Fruit fly (Drosophila melanogaster) whole organism, embryonic: ENCODE measurements around the gene CG42876.
A peak's percentile ranks its signal among the peaks of the same experiment; 100 is the strongest.

ENCODE experiments used
- B-H2 ChIP-seq: fragments of 200-800 bp; sonication (Bioruptor generic); optimal IDR thresholded peaks from 2 replicates; lab custom pipeline; 2018; ENCODE audit warnings: missing biosample characterization, mild to moderate bottlenecking, missing genetic modification characterization
- Bgb ChIP-seq: fragments of 200-800 bp; sonication (Bioruptor generic); IDR thresholded peaks from 2 replicates; pipeline ENCODE4 v1.3.6; 2022; ENCODE audit warnings: missing biosample characterization, missing genetic modification characterization; ENCODE audit not compliant: partially characterized antibody
- Bteb2 ChIP-seq: fragments of 200-800 bp; sonication (Bioruptor generic); optimal IDR thresholded peaks from 2 replicates; lab custom pipeline; 2016; ENCODE audit warnings: missing biosample characterization, missing genetic modification characterization
- CG10565 ChIP-seq: fragments of 200-800 bp; sonication (Bioruptor generic); optimal IDR thresholded peaks from 3 replicates; lab custom pipeline; 2016; ENCODE audit warnings: missing biosample characterization, mild to moderate bottlenecking, missing genetic modification characterization
- CG11560 ChIP-seq: fragments of 200-800 bp; sonication (Bioruptor generic); IDR thresholded peaks from 3 replicates; pipeline ENCODE4 v1.3.6; 2022; ENCODE audit warnings: missing biosample characterization, missing genetic modification characterization
- CG13287 ChIP-seq: fragments of 200-800 bp; sonication (Bioruptor generic); IDR thresholded peaks from 2 replicates; pipeline ENCODE4 v1.3.6; 2022; ENCODE audit warnings: missing biosample characterization, missing genetic modification characterization; ENCODE audit not compliant: partially characterized antibody
- CG13296 ChIP-seq: fragments of 200-800 bp; sonication (Bioruptor generic); optimal IDR thresholded peaks from 3 replicates; lab custom pipeline; 2018; ENCODE audit warnings: missing biosample characterization, mild to moderate bottlenecking, missing genetic modification characterization
- CG14014 ChIP-seq: fragments of 200-800 bp; sonication (Bioruptor generic); IDR thresholded peaks from 2 replicates; pipeline ENCODE4 v1.3.6; 2022; ENCODE audit warnings: missing biosample characterization, missing genetic modification characterization
- CG14860 ChIP-seq: fragments of 200-800 bp; sonication (Bioruptor generic); IDR thresholded peaks from 3 replicates; pipeline ENCODE4 v1.3.6; 2022; ENCODE audit warnings: missing biosample characterization, missing genetic modification characterization; ENCODE audit not compliant: partially characterized antibody
- CG15601 ChIP-seq: fragments of 200-800 bp; sonication (Bioruptor generic); optimal IDR thresholded peaks from 3 replicates; lab custom pipeline; 2019; ENCODE audit warnings: missing biosample characterization, mild to moderate bottlenecking, missing genetic modification characterization, moderate library complexity
- CG17359 ChIP-seq: fragments of 200-800 bp; sonication (Bioruptor generic); optimal IDR thresholded peaks from 3 replicates; lab custom pipeline; 2018; ENCODE audit warnings: missing biosample characterization, mild to moderate bottlenecking, missing genetic modification characterization, moderate library complexity
- CG17612 ChIP-seq: fragments of 200-800 bp; sonication (Bioruptor generic); IDR thresholded peaks from 2 replicates; pipeline ENCODE4 v1.3.6; 2022; ENCODE audit warnings: missing biosample characterization, missing genetic modification characterization
- CG2116 ChIP-seq: fragments of 200-800 bp; sonication (Bioruptor generic); optimal IDR thresholded peaks from 3 replicates; lab custom pipeline; 2018; ENCODE audit warnings: missing biosample characterization, mild to moderate bottlenecking, missing genetic modification characterization
- CG32772 ChIP-seq: fragments of 200-800 bp; sonication (Bioruptor generic); IDR thresholded peaks from 2 replicates; pipeline ENCODE4 v1.3.6; 2022; ENCODE audit warnings: missing biosample characterization, missing genetic modification characterization
- CG3995 ChIP-seq: fragments of 200-800 bp; sonication (Bioruptor generic); optimal IDR thresholded peaks from 3 replicates; lab custom pipeline; 2016; ENCODE audit warnings: missing biosample characterization, missing genetic modification characterization
- CG6689 ChIP-seq: fragments of 200-800 bp; sonication (Bioruptor generic); IDR thresholded peaks from 2 replicates; pipeline ENCODE4 v1.3.6; 2022; ENCODE audit warnings: missing biosample characterization, missing genetic modification characterization
- CG8290 ChIP-seq, 3 experiments: fragments of 200-800 bp; sonication (Bioruptor generic); optimal IDR thresholded peaks; 2 replicates each; lab custom pipeline; 2016 to 2019; ENCODE audit warnings: missing biosample characterization in 3 of 3, missing genetic modification characterization in 3 of 3, mild to moderate bottlenecking in 2 of 3, moderate library complexity in 1 of 3
- CG8765 ChIP-seq: fragments of 200-800 bp; sonication (Bioruptor generic); IDR thresholded peaks from 2 replicates; pipeline ENCODE4 v1.3.6; 2022; ENCODE audit warnings: missing biosample characterization, missing genetic modification characterization
- CTCF ChIP-seq: fragments of 200-800 bp; sonication (Bioruptor generic); optimal IDR thresholded peaks from 2 replicates; lab custom pipeline; 2017; ENCODE audit warnings: missing biosample characterization, mild to moderate bottlenecking, missing genetic modification characterization, moderate library complexity
- Camta ChIP-seq: fragments of 200-800 bp; sonication (Bioruptor generic); optimal IDR thresholded peaks from 2 replicates; lab custom pipeline; 2016; ENCODE audit warnings: missing biosample characterization, missing genetic modification characterization
- E2f2 ChIP-seq: fragments of 200-800 bp; sonication (Bioruptor generic); IDR thresholded peaks from 2 replicates; pipeline ENCODE4 v1.3.6; 2022; ENCODE audit warnings: missing biosample characterization, missing genetic modification characterization
- Fer3 ChIP-seq: fragments of 200-800 bp; sonication (Bioruptor generic); optimal IDR thresholded peaks from 2 replicates; lab custom pipeline; 2018; ENCODE audit warnings: missing biosample characterization, mild to moderate bottlenecking, missing genetic modification characterization, moderate library complexity
- HLH3B ChIP-seq: fragments of 200-800 bp; sonication (Bioruptor generic); IDR thresholded peaks from 2 replicates; pipeline ENCODE4 v1.3.6; 2022; ENCODE audit warnings: missing biosample characterization, missing genetic modification characterization
- Med ChIP-seq: fragments of 200-800 bp; sonication (Bioruptor generic); peaks from one replicate; lab custom pipeline; 2016; ENCODE audit warnings: missing biosample characterization, missing genetic modification characterization, mild to moderate bottlenecking, inconsistent platforms, moderate library complexity
- NFAT ChIP-seq: fragments of 200-800 bp; sonication (Bioruptor generic); IDR thresholded peaks from 2 replicates; pipeline ENCODE4 v1.3.6; 2022; ENCODE audit warnings: missing biosample characterization, missing genetic modification characterization
- Rfx ChIP-seq: fragments of 200-800 bp; sonication (Bioruptor generic); IDR thresholded peaks from 2 replicates; pipeline ENCODE4 v1.3.6; 2022; ENCODE audit warnings: missing biosample characterization, missing genetic modification characterization
- Scr ChIP-seq: fragments of 200-800 bp; sonication (Bioruptor generic); IDR thresholded peaks from 2 replicates; pipeline ENCODE4 v1.3.6; 2022; ENCODE audit warnings: missing biosample characterization, missing genetic modification characterization; ENCODE audit not compliant: partially characterized antibody
- Side ChIP-seq: fragments of 200-800 bp; sonication (Bioruptor generic); optimal IDR thresholded peaks from 2 replicates; lab custom pipeline; 2016; ENCODE audit warnings: missing biosample characterization, missing genetic modification characterization
- Sry-δ ChIP-seq: fragments of 200-800 bp; sonication (Bioruptor generic); optimal IDR thresholded peaks from 2 replicates; lab custom pipeline; 2016; ENCODE audit warnings: missing biosample characterization, missing genetic modification characterization
- Xrp1 ChIP-seq: fragments of 200-800 bp; sonication (Bioruptor generic); IDR thresholded peaks from 2 replicates; pipeline ENCODE4 v1.3.6; 2022; ENCODE audit warnings: missing biosample characterization, missing genetic modification characterization
- YL-1 ChIP-seq: fragments of 200-800 bp; sonication (Bioruptor generic); optimal IDR thresholded peaks from 3 replicates; lab custom pipeline; 2017; ENCODE audit warnings: missing biosample characterization, mild to moderate bottlenecking, missing genetic modification characterization
- amos ChIP-seq: fragments of 200-800 bp; sonication (Bioruptor generic); IDR thresholded peaks from 2 replicates; pipeline ENCODE4 v1.3.6; 2022; ENCODE audit warnings: missing biosample characterization, missing genetic modification characterization; ENCODE audit not compliant: partially characterized antibody
- ash1 ChIP-seq: fragments of 200-800 bp; sonication (Bioruptor generic); optimal IDR thresholded peaks from 2 replicates; lab custom pipeline; 2018; ENCODE audit warnings: missing biosample characterization, mild to moderate bottlenecking, missing genetic modification characterization
- bbx ChIP-seq: fragments of 200-800 bp; sonication (Bioruptor generic); IDR thresholded peaks from 2 replicates; pipeline ENCODE4 v1.3.6; 2022; ENCODE audit warnings: missing biosample characterization, missing genetic modification characterization; ENCODE audit not compliant: partially characterized antibody
- bsh ChIP-seq, 2 experiments: fragments of 200-800 bp; sonication (Bioruptor generic); optimal IDR thresholded peaks; 2 replicates each; lab custom pipeline; 2017 to 2018; ENCODE audit warnings: mild to moderate bottlenecking in 2 of 2, missing biosample characterization in 2 of 2, missing genetic modification characterization in 2 of 2, moderate library complexity in 1 of 2
- chif ChIP-seq, 2 experiments: fragments of 200-800 bp; sonication (Bioruptor generic); optimal IDR thresholded peaks; 3 replicates each; lab custom pipeline; 2016; ENCODE audit warnings: missing biosample characterization in 2 of 2, missing genetic modification characterization in 2 of 2
- dm ChIP-seq: fragments of 200-800 bp; sonication (Bioruptor generic); optimal IDR thresholded peaks from 3 replicates; lab custom pipeline; 2016; ENCODE audit warnings: missing biosample characterization, missing genetic modification characterization
- emc ChIP-seq: fragments of 200-800 bp; sonication (Bioruptor generic); optimal IDR thresholded peaks from 2 replicates; lab custom pipeline; 2016; ENCODE audit warnings: missing biosample characterization, missing genetic modification characterization
- fd102C ChIP-seq: fragments of 200-800 bp; sonication (Bioruptor generic); optimal IDR thresholded peaks from 2 replicates; lab custom pipeline; 2018; ENCODE audit warnings: missing biosample characterization, mild to moderate bottlenecking, missing genetic modification characterization, moderate library complexity
- hb ChIP-seq: fragments of 200-800 bp; sonication (Bioruptor generic); IDR thresholded peaks from 3 replicates; pipeline ENCODE4 v1.3.6; 2022; ENCODE audit warnings: missing biosample characterization, missing genetic modification characterization; ENCODE audit not compliant: partially characterized antibody
- insv ChIP-seq, 2 experiments: fragments of 200-800 bp; sonication (Bioruptor generic); optimal IDR thresholded peaks; 3 replicates each; lab custom pipeline; 2016 to 2018; ENCODE audit warnings: missing biosample characterization in 2 of 2, missing genetic modification characterization in 2 of 2
- kni ChIP-seq: fragments of 200-800 bp; sonication (Bioruptor generic); optimal IDR thresholded peaks from 3 replicates; lab custom pipeline; 2017; ENCODE audit warnings: mild to moderate bottlenecking, missing biosample characterization, missing genetic modification reagents, missing genetic modification characterization
- otp ChIP-seq: fragments of 200-800 bp; sonication (Bioruptor generic); IDR thresholded peaks from 3 replicates; pipeline ENCODE4, ENCODE4 v1.3.6; 2022; ENCODE audit warnings: missing biosample characterization, missing genetic modification characterization
- pb ChIP-seq: fragments of 200-800 bp; sonication (Bioruptor generic); optimal IDR thresholded peaks from 3 replicates; lab custom pipeline; 2016; ENCODE audit warnings: missing biosample characterization, missing genetic modification characterization
- sim ChIP-seq: fragments of 200-800 bp; sonication (Bioruptor generic); IDR thresholded peaks from 2 replicates; pipeline ENCODE4 v1.3.6; 2022; ENCODE audit warnings: missing biosample characterization, missing genetic modification characterization
- sr ChIP-seq: fragments of 200-800 bp; sonication (Bioruptor generic); IDR thresholded peaks from 3 replicates; pipeline ENCODE4 v1.3.6; 2022; ENCODE audit warnings: missing biosample characterization, missing genetic modification characterization
- stwl ChIP-seq: fragments of 200-800 bp; sonication (Bioruptor generic); optimal IDR thresholded peaks from 3 replicates; lab custom pipeline; 2018; ENCODE audit warnings: missing biosample characterization, mild to moderate bottlenecking, missing genetic modification characterization, moderate library complexity
- unc-4 ChIP-seq: fragments of 200-800 bp; sonication (Bioruptor generic); IDR thresholded peaks from 2 replicates; pipeline ENCODE4 v1.3.6; 2022; ENCODE audit warnings: missing biosample characterization, missing genetic modification characterization; ENCODE audit not compliant: partially characterized antibody
- vfl ChIP-seq: fragments of 200-800 bp; sonication (Bioruptor generic); optimal IDR thresholded peaks from 2 replicates; lab custom pipeline; 2016; ENCODE audit warnings: missing biosample characterization, missing genetic modification characterization
- vnd ChIP-seq: fragments of 200-800 bp; sonication (Bioruptor generic); IDR thresholded peaks from 3 replicates; pipeline ENCODE4 v1.3.6; 2022; ENCODE audit warnings: missing biosample characterization, missing genetic modification characterization; ENCODE audit not compliant: partially characterized antibody

Gene CG42876

DNA sequence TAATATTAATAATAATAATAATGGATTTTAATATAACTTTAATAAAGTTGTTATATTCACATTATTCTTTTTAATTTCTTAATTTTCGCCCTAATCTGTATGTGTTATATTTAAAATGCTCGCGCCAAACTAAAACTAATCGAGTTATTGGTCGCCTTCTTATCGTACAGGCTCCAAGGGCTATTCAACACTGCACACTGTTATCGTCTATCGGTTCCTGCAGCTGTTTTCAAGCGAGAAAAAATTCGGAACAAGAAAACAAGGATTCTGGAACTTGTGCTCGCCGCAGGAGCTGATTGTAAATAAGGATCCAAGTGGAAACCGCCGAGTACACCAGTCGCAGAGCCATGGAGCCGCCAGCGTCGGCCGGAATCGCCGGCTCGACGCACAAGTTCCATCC is 47.9 kb downstream of the CG42876 start, which contains the start of gene CG3793 (continued):
- TF ChIP-seq CG15601 (tag; lab: Kevin White, UChicago), result peak; percentile 13
- TF ChIP-seq CG14860 (GFP tag; lab: Robert Waterston, UW), result peak; percentile 52; the same call in 2 of the 3 replicates
- TF ChIP-seq bsh (GFP tag; optimal IDR thresholded peaks at IDR 0.05; lab: Kevin White, UChicago), result no peak
- no peak for TF ChIP-seq vfl (GFP tag; lab: Kevin White, UChicago)
- TF ChIP-seq CG32772, result peak; percentile 8; the same call in 1 of the 2 replicates
- TF ChIP-seq CG14014 (GFP tag; lab: Robert Waterston, UW), result no peak
- TF ChIP-seq CG11560 (tag; lab: Robert Waterston, UW), result peak; percentile 27; the same call in 1 of the 3 replicates
- peak; percentile 13 for TF ChIP-seq Sry-δ
- no peak for TF ChIP-seq CG10565 (GFP tag; lab: Kevin White, UChicago)
- TF ChIP-seq CG6689, result no peak
- TF ChIP-seq Side, result no peak
- peak; percentile 47 for TF ChIP-seq YL-1 (GFP tag; lab: Kevin White, UChicago)
- no peak for TF ChIP-seq otp (GFP tag; lab: Robert Waterston, UW)
- TF ChIP-seq CG17359 (tag; lab: Kevin White, UChicago), result no peak
- TF ChIP-seq Fer3 (tag; lab: Kevin White, UChicago), result no peak
- peak; percentile 30; the same call in 1 of the 3 replicates for TF ChIP-seq vnd (GFP tag; lab: Robert Waterston, UW)
- no peak for TF ChIP-seq fd102C (GFP tag; lab: Kevin White, UChicago)
- peak; percentile 75 for TF ChIP-seq Med (GFP tag; lab: Kevin White, UChicago)
- peak; percentile 61 for TF ChIP-seq CG13287 (GFP tag; lab: Robert Waterston, UW)
- TF ChIP-seq emc (GFP tag; lab: Kevin White, UChicago), result no peak
- TF ChIP-seq CTCF (GFP tag; lab: Kevin White, UChicago), result no peak
- TF ChIP-seq sr, result no peak
- no peak for TF ChIP-seq CG17612 (GFP tag; lab: Robert Waterston, UW)
- TF ChIP-seq Bteb2 (GFP tag; lab: Kevin White, UChicago), result no peak
- peak; percentile 55 for TF ChIP-seq CG2116
- no peak for TF ChIP-seq chif (GFP tag; optimal IDR thresholded peaks at IDR 0.05; lab: Kevin White, UChicago)
- peak; percentile 65; the same call in 2 of the 3 replicates for TF ChIP-seq hb (GFP tag; lab: Robert Waterston, UW)
- peak; percentile 8; the same call in 1 of the 2 replicates for TF ChIP-seq Rfx (GFP tag; lab: Robert Waterston, UW)
- peak; percentile 79 for TF ChIP-seq bbx (GFP tag; lab: Robert Waterston, UW)
- TF ChIP-seq CG8765 (GFP tag; lab: Robert Waterston, UW), result no peak
- peak; percentile 69 for TF ChIP-seq stwl (tag; lab: Kevin White, UChicago)
- no peak for TF ChIP-seq HLH3B (GFP tag; lab: Robert Waterston, UW)
- peak; percentile 50 for TF ChIP-seq Scr (GFP tag; lab: Robert Waterston, UW)
- TF ChIP-seq Bgb (GFP tag; lab: Robert Waterston, UW), result 0 out of 2 replicates have a peak, but pooled peaks have one; percentile 31
- no peak for TF ChIP-seq CG13296
- TF ChIP-seq unc-4 (GFP tag; lab: Robert Waterston, UW), result 0 out of 2 replicates have a peak, but pooled peaks have one; percentile 16
- TF ChIP-seq sim (GFP tag; lab: Robert Waterston, UW), result no peak
- TF ChIP-seq Xrp1, result no peak
- TF ChIP-seq ash1 (GFP tag; lab: Kevin White, UChicago), result no peak
- peak; percentile 89 for TF ChIP-seq E2f2
- TF ChIP-seq dm (GFP tag; lab: Kevin White, UChicago), result no peak
- no peak for TF ChIP-seq CG3995
- TF ChIP-seq amos (GFP tag; lab: Robert Waterston, UW), result peak; percentile 49; the same call in 1 of the 2 replicates
- no peak for TF ChIP-seq insv (GFP tag; optimal IDR thresholded peaks at IDR 0.05; lab: Kevin White, UChicago)
- TF ChIP-seq pb (GFP tag; lab: Kevin White, UChicago), result no peak
- no peak for TF ChIP-seq Camta (GFP tag; lab: Kevin White, UChicago)
- no peak for TF ChIP-seq B-H2
- TF ChIP-seq kni (GFP tag; lab: Kevin White, UChicago), result no peak
- TF ChIP-seq CG8290 (GFP tag; optimal IDR thresholded peaks at IDR 0.05; lab: Kevin White, UChicago), result no peak
- TF ChIP-seq CG8290 (tag; optimal IDR thresholded peaks at IDR 0.05; lab: Kevin White, UChicago), result peak in 1 of 2 experiments; percentile 74
- TF ChIP-seq NFAT (GFP tag; lab: Robert Waterston, UW), result no peak
